Worm (Caenorhabditis elegans) whole organism, midembryonic: Measurements from ENCODE around the gene str-46.

Experiments
- T22C8.4 ChIP-seq: fragments of 200-800 bp; sonication (Bioruptor generic); IDR thresholded peaks from 2 replicates; pipeline ENCODE4 v1.3.6; 2022; ENCODE audit warnings: missing genetic modification characterization, missing compliant biosample characterization
- cog-1 ChIP-seq: sonication (generic microtip); optimal IDR thresholded peaks from 2 replicates; lab custom pipeline; 2016; ENCODE audit warnings: missing genetic modification characterization, missing compliant biosample characterization
- flt-1 ChIP-seq: fragments of 200-800 bp; sonication (Bioruptor generic); IDR thresholded peaks from 2 replicates; pipeline ENCODE4 v1.3.6; 2022; ENCODE audit warnings: missing genetic modification characterization, missing compliant biosample characterization
- klf-2 ChIP-seq: fragments of 200-800 bp; sonication (Bioruptor generic); conservative IDR thresholded peaks from 2 replicates; pipeline ENCODE4 v1.3.6; 2022; ENCODE audit warnings: missing genetic modification reagents, missing genetic modification characterization, missing compliant biosample characterization
- med-1 ChIP-seq: sonication (generic microtip); optimal IDR thresholded peaks from 2 replicates; lab custom pipeline; 2017; ENCODE audit warnings: missing genetic modification characterization, mild to moderate bottlenecking, missing compliant biosample characterization, antibody characterized with exemption, missing genetic modification reagents; ENCODE audit not compliant: insufficient read depth
- ref-1 ChIP-seq: fragments of 200-800 bp; sonication (Bioruptor generic); conservative IDR thresholded peaks from 2 replicates; pipeline ENCODE4 v1.3.6; 2022; ENCODE audit warnings: missing genetic modification reagents, missing genetic modification characterization, missing compliant biosample characterization
- tab-1 ChIP-seq: fragments of 200-800 bp; sonication (Bioruptor generic); IDR thresholded peaks from 2 replicates; pipeline ENCODE4 v1.3.6; 2022; ENCODE audit warnings: missing genetic modification characterization, missing compliant biosample characterization
- ztf-23 ChIP-seq: fragments of 200-800 bp; sonication (Bioruptor generic); IDR thresholded peaks from 2 replicates; pipeline ENCODE4 v1.3.6; 2022; ENCODE audit warnings: missing genetic modification reagents, missing genetic modification characterization, missing compliant biosample characterization
- ztf-29 ChIP-seq: fragments of 200-800 bp; sonication (Bioruptor generic); IDR thresholded peaks from 2 replicates; pipeline ENCODE4 v1.3.6; 2022; ENCODE audit warnings: missing genetic modification reagents, missing genetic modification characterization, missing compliant biosample characterization

DNA sequence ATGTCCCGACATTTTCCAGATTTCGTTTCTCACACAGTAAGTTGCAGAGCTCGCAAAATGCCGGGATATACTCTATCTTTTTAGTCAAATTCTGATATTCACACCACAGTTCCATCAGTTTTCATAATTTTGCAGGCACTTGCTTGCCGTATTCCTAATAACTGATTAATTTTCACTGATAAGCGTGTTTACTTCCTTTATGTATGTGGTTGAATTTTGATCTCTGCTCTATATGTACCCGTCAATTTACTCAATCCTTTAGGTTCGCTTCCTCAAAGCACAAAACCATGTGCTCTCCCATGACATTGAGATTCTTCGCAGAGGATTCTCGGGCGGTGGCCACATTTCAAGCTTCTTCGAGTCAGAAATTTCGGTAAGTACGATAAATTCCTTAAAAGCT is 18.2 kb downstream of the str-46 start:
- no peak for TF ChIP-seq T22C8.4 (GFP tag; lab: Robert Waterston, UW)
- TF ChIP-seq cog-1 (tag; lab: Kevin White, UChicago): no peak
- TF ChIP-seq med-1: no peak
- no peak for TF ChIP-seq ref-1 (GFP tag; lab: Robert Waterston, UW)
- no peak for TF ChIP-seq klf-2 (GFP tag; lab: Robert Waterston, UW)
- no peak for TF ChIP-seq flt-1 (GFP tag; lab: Robert Waterston, UW)
- no peak for TF ChIP-seq ztf-23 (GFP tag; lab: Robert Waterston, UW)
- no peak for TF ChIP-seq ztf-29 (GFP tag; lab: Robert Waterston, UW)
- no peak for TF ChIP-seq tab-1 (GFP tag; lab: Robert Waterston, UW)
